Worm (Caenorhabditis elegans): ENCODE measurements around the gene glt-5.

- TF ChIP-seq dao-5 (tag; optimal IDR thresholded peaks at IDR 0.05) (no peak), W03F9.2 (tag; optimal IDR thresholded peaks at IDR 0.05) (no peak)
Observed at ce11 chrII:9686663-9687193, 22.0 kb downstream of the glt-5 start, which contains the start of gene ZK1320.9.

Data from whole organism, L4/young adult.